Worm (Caenorhabditis elegans) whole organism, late embryonic: ENCODE data around the gene M03A1.8.

Experiments
- C38D4.7 ChIP-seq: fragments of 200-800 bp; sonication (Bioruptor generic); optimal IDR thresholded peaks from 2 replicates; lab custom pipeline; 2018; ENCODE audit warnings: mild to moderate bottlenecking, missing genetic modification characterization, moderate library complexity, missing compliant biosample characterization
- F13H6.1 ChIP-seq: sonication (generic microtip); optimal IDR thresholded peaks from 2 replicates; lab custom pipeline; 2016; ENCODE audit warnings: missing genetic modification characterization, missing compliant biosample characterization
- K02D7.2 ChIP-seq: sonication (generic microtip); optimal IDR thresholded peaks from 2 replicates; lab custom pipeline; 2017; ENCODE audit warnings: mild to moderate bottlenecking, missing genetic modification characterization, missing compliant biosample characterization
- T23F11.4 ChIP-seq: fragments of 200-800 bp; sonication (Bioruptor generic); optimal IDR thresholded peaks from 2 replicates; lab custom pipeline; 2018; ENCODE audit warnings: mild to moderate bottlenecking, missing genetic modification characterization, missing compliant biosample characterization
- ahr-1 ChIP-seq: sonication (generic microtip); optimal IDR thresholded peaks from 2 replicates; lab custom pipeline; 2016; ENCODE audit warnings: missing genetic modification characterization, missing compliant biosample characterization
- ama-1 ChIP-seq: fragments of 150-350 bp; optimal IDR thresholded peaks from 2 replicates; lab custom pipeline; 2014
- ceh-2 ChIP-seq: sonication (generic microtip); optimal IDR thresholded peaks from 2 replicates; lab custom pipeline; 2016; ENCODE audit warnings: missing genotype, missing genetic modification characterization, missing compliant biosample characterization
- ceh-22 ChIP-seq: sonication (generic microtip); optimal IDR thresholded peaks from 2 replicates; lab custom pipeline; 2017; ENCODE audit warnings: missing biosample characterization, missing genetic modification characterization
- ceh-24 ChIP-seq: sonication (generic microtip); optimal IDR thresholded peaks from 2 replicates; lab custom pipeline; 2016; ENCODE audit warnings: mild to moderate bottlenecking, missing genetic modification characterization, missing compliant biosample characterization
- ceh-34 ChIP-seq: sonication (generic microtip); optimal IDR thresholded peaks from 2 replicates; lab custom pipeline; 2016; ENCODE audit warnings: mild to moderate bottlenecking, missing genetic modification characterization, missing compliant biosample characterization
- ceh-48 ChIP-seq: sonication (generic microtip); optimal IDR thresholded peaks from 2 replicates; lab custom pipeline; 2016; ENCODE audit warnings: missing genetic modification characterization, inconsistent platforms, missing compliant biosample characterization
- ceh-6 ChIP-seq: fragments of 200-800 bp; sonication (Bioruptor generic); optimal IDR thresholded peaks from 2 replicates; lab custom pipeline; 2018; ENCODE audit warnings: mild to moderate bottlenecking, missing genetic modification characterization, missing compliant biosample characterization
- dve-1 ChIP-seq: sonication (generic microtip); optimal IDR thresholded peaks from 2 replicates; lab custom pipeline; 2017; ENCODE audit warnings: antibody characterized with exemption, mild to moderate bottlenecking, missing genetic modification characterization, missing compliant biosample characterization
- eyg-1 ChIP-seq: sonication (generic microtip); optimal IDR thresholded peaks from 2 replicates; lab custom pipeline; 2016; ENCODE audit warnings: missing genotype, missing genetic modification characterization, missing compliant biosample characterization
- fkh-10 ChIP-seq: fragments of 150-350 bp; optimal IDR thresholded peaks from 2 replicates; lab custom pipeline; 2014; ENCODE audit warnings: missing biosample characterization, missing genetic modification reagents, missing genetic modification characterization
- fkh-6 ChIP-seq: sonication (generic microtip); optimal IDR thresholded peaks from 2 replicates; lab custom pipeline; 2016; ENCODE audit warnings: missing genetic modification characterization, missing compliant biosample characterization
- gmeb-2 ChIP-seq: sonication (generic microtip); optimal IDR thresholded peaks from 2 replicates; lab custom pipeline; 2016; ENCODE audit warnings: missing genetic modification characterization, inconsistent platforms, missing compliant biosample characterization
- hlh-15 ChIP-seq: sonication (generic microtip); optimal IDR thresholded peaks from 2 replicates; lab custom pipeline; 2016; ENCODE audit warnings: missing genetic modification characterization, missing compliant biosample characterization
- hlh-30 ChIP-seq: sonication (generic microtip); optimal IDR thresholded peaks from 2 replicates; lab custom pipeline; 2017; ENCODE audit warnings: antibody characterized with exemption, missing genetic modification characterization, missing compliant biosample characterization; ENCODE audit not compliant: insufficient read depth
- lim-6 ChIP-seq: sonication (generic microtip); optimal IDR thresholded peaks from 2 replicates; lab custom pipeline; 2016; ENCODE audit warnings: missing genetic modification characterization, missing compliant biosample characterization
- lin-11 ChIP-seq: fragments of 200-800 bp; sonication (Bioruptor generic); optimal IDR thresholded peaks from 2 replicates; lab custom pipeline; 2018; ENCODE audit warnings: mild to moderate bottlenecking, missing genetic modification characterization, missing compliant biosample characterization
- nfya-1 ChIP-seq: sonication (generic microtip); optimal IDR thresholded peaks from 2 replicates; lab custom pipeline; 2017; ENCODE audit warnings: missing genetic modification characterization, mild to moderate bottlenecking, missing compliant biosample characterization, antibody characterized with exemption, moderate library complexity
- odd-2 ChIP-seq: sonication (generic microtip); optimal IDR thresholded peaks from 2 replicates; lab custom pipeline; 2017; ENCODE audit warnings: antibody characterized with exemption, mild to moderate bottlenecking, missing genetic modification characterization, missing compliant biosample characterization
- pha-2 ChIP-seq: sonication (generic microtip); optimal IDR thresholded peaks from 2 replicates; lab custom pipeline; 2017; ENCODE audit warnings: mild to moderate bottlenecking, missing genetic modification characterization, missing compliant biosample characterization
- pha-4 ChIP-seq: fragments of 150-350 bp; optimal IDR thresholded peaks from 2 replicates; lab custom pipeline; 2018; ENCODE audit warnings: missing biosample characterization, missing genetic modification reagents, missing genetic modification characterization
- pros-1 ChIP-seq: fragments of 150-350 bp; optimal IDR thresholded peaks from 2 replicates; lab custom pipeline; 2014; ENCODE audit warnings: missing biosample characterization, missing genetic modification reagents, missing genetic modification characterization
- rnt-1 ChIP-seq: sonication (generic microtip); optimal IDR thresholded peaks from 2 replicates; lab custom pipeline; 2016; ENCODE audit warnings: missing genetic modification characterization, missing compliant biosample characterization
- sdc-2 ChIP-seq: sonication (generic microtip); optimal IDR thresholded peaks from 2 replicates; lab custom pipeline; 2016; ENCODE audit warnings: missing genotype, missing genetic modification characterization, missing compliant biosample characterization
- sox-2 ChIP-seq: fragments of 200-800 bp; sonication (Bioruptor generic); IDR thresholded peaks from 2 replicates; pipeline ENCODE4 v1.3.6; 2022; ENCODE audit warnings: missing genetic modification reagents, missing genetic modification characterization, missing compliant biosample characterization
- syd-9 ChIP-seq: sonication (generic microtip); optimal IDR thresholded peaks from 2 replicates; lab custom pipeline; 2016; ENCODE audit warnings: mild to moderate bottlenecking, missing genetic modification characterization, moderate library complexity, missing compliant biosample characterization
- tbx-2 ChIP-seq: sonication (generic microtip); optimal IDR thresholded peaks from 2 replicates; lab custom pipeline; 2016; ENCODE audit warnings: missing genetic modification characterization, missing compliant biosample characterization
- ttx-3 ChIP-seq: sonication (generic microtip); optimal IDR thresholded peaks from 2 replicates; lab custom pipeline; 2016; ENCODE audit warnings: missing genetic modification reagents, missing genetic modification characterization, missing compliant biosample characterization
- unc-42 ChIP-seq: sonication (generic microtip); optimal IDR thresholded peaks from 2 replicates; lab custom pipeline; 2016; ENCODE audit warnings: missing genotype, missing genetic modification characterization, missing compliant biosample characterization
- unc-55 ChIP-seq: sonication (generic microtip); optimal IDR thresholded peaks from 2 replicates; lab custom pipeline; 2017; ENCODE audit warnings: missing biosample characterization, missing genetic modification reagents, missing genetic modification characterization
- unc-86 ChIP-seq: sonication (generic microtip); optimal IDR thresholded peaks from 2 replicates; lab custom pipeline; 2016; ENCODE audit warnings: missing genetic modification characterization, missing compliant biosample characterization
- zip-5 ChIP-seq: sonication (generic microtip); optimal IDR thresholded peaks from 2 replicates; lab custom pipeline; 2016; ENCODE audit warnings: missing genetic modification characterization, missing compliant biosample characterization

M03A1.8 gene

ce11 chrII:4540631-4541030 lies 19.5 kb upstream of the M03A1.8 start, which contains the start of gene sra-36:
TSS of gene sra-36 (minus strand) at chrII:4540731.
- TF ChIP-seq unc-42 (tag; lab: Kevin White, UChicago) (no peak), ceh-22 (tag; lab: Kevin White, UChicago) (no peak), ceh-6 (no peak), nfya-1 (tag; lab: Kevin White, UChicago) (no peak), zip-5 (tag; lab: Kevin White, UChicago) (no peak), ahr-1 (tag; lab: Kevin White, UChicago) (no peak)
- TF ChIP-seq, all 69 proteins: peak for 0

ce11 chrII:4543568-4543967 lies 16.6 kb upstream of the M03A1.8 start, which contains the start of gene sra-34:
TSS of gene sra-34 (minus strand) at chrII:4543668.
- TF ChIP-seq ceh-2 (no peak), ceh-48 (tag; lab: Kevin White, UChicago) (no peak), eyg-1 (tag; lab: Kevin White, UChicago) (no peak), sdc-2 (tag; lab: Kevin White, UChicago) (no peak), ama-1 (lab: Kevin White, UChicago) (no peak), fkh-6 (tag; lab: Kevin White, UChicago) (no peak), pros-1 (tag; lab: Kevin White, UChicago) (no peak), ceh-34 (tag; lab: Kevin White, UChicago) (no peak), ceh-24 (no peak), gmeb-2 (tag; lab: Kevin White, UChicago) (no peak), unc-86 (tag; lab: Kevin White, UChicago) (no peak), lim-6 (tag; lab: Kevin White, UChicago) (no peak), F13H6.1 (tag; lab: Kevin White, UChicago) (no peak), pha-4 (no peak), tbx-2 (no peak)

- TF ChIP-seq dve-1 (tag; lab: Kevin White, UChicago) (no peak), sdc-2 (tag; lab: Kevin White, UChicago) (no peak), pros-1 (tag; lab: Kevin White, UChicago) (no peak), F13H6.1 (tag; lab: Kevin White, UChicago) (no peak), hlh-30 (tag; lab: Kevin White, UChicago) (no peak), hlh-15 (tag; lab: Kevin White, UChicago) (no peak), pha-2 (tag; lab: Kevin White, UChicago) (no peak), unc-55 (GFP tag; lab: Kevin White, UChicago) (no peak), ceh-2 (no peak), odd-2 (tag; lab: Kevin White, UChicago) (no peak), tbx-2 (no peak), K02D7.2 (tag; lab: Kevin White, UChicago) (no peak), C38D4.7 (GFP tag; lab: Kevin White, UChicago) (no peak), ttx-3 (tag; lab: Kevin White, UChicago) (no peak), lin-11 (tag; lab: Kevin White, UChicago) (no peak), ceh-34 (tag; lab: Kevin White, UChicago) (no peak), rnt-1 (no peak), fkh-10 (GFP tag; lab: Kevin White, UChicago) (no peak), ceh-24 (no peak)
These were observed 11.7 kb upstream of the M03A1.8 start for ce11 chrII:4548408-4548807.

- no peak for TF ChIP-seq ceh-6
- TF ChIP-seq ttx-3 (tag; lab: Kevin White, UChicago) = no peak
- TF ChIP-seq F13H6.1 (tag; lab: Kevin White, UChicago) = no peak
- TF ChIP-seq syd-9 (tag; lab: Kevin White, UChicago) = no peak
- TF ChIP-seq T23F11.4 (GFP tag; lab: Kevin White, UChicago) = no peak
- TF ChIP-seq hlh-15 (tag; lab: Kevin White, UChicago) = no peak
- no peak for TF ChIP-seq odd-2 (tag; lab: Kevin White, UChicago)
- TF ChIP-seq sox-2 (GFP tag; lab: Robert Waterston, UW) = no peak
- no peak for TF ChIP-seq unc-86 (tag; lab: Kevin White, UChicago)
- no peak for TF ChIP-seq fkh-6 (tag; lab: Kevin White, UChicago)
These were observed 10.1 kb upstream of the M03A1.8 start for ce11 chrII:4549983-4550572.
